Worm (Caenorhabditis elegans): ENCODE measurements around the gene srw-6.

The srw-6 gene

DNA sequence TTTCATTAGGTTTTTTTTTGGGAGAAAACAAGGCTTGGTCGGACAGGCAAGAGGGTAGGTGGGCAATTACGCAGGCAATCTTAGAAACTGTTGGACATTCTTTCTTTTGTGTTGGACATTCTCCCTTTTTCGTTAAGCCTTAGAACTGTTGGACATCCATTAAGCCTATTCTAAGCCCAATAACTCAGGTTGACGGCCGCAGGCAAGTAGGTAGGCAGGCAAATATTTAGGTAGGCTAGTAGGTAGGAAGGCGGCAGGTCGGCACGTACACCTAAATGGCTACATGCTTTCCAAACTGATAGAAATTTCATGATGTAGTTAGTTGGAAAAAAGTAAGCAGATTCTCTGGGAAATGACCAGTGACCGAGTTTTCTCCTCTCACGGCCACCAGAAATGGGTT, 23.7 kb downstream of the srw-6 start:
- TF ChIP-seq B0310.2 (tag; optimal IDR thresholded peaks at IDR 0.05) (no peak), flt-1 (GFP tag; IDR thresholded peaks at IDR 0.05) (no peak), ceh-36 (tag; optimal IDR thresholded peaks at IDR 0.05) (no peak), tra-4 (tag; optimal IDR thresholded peaks at IDR 0.05) (no peak), F13C5.2 (tag; optimal IDR thresholded peaks at IDR 0.05) (no peak), tbx-37 (GFP tag; conservative IDR thresholded peaks at IDR 0.05) (no peak), ceh-13 (GFP tag; optimal IDR thresholded peaks at IDR 0.05) (no peak), sea-1 (GFP tag; conservative IDR thresholded peaks at IDR 0.05) (no peak)

DNA sequence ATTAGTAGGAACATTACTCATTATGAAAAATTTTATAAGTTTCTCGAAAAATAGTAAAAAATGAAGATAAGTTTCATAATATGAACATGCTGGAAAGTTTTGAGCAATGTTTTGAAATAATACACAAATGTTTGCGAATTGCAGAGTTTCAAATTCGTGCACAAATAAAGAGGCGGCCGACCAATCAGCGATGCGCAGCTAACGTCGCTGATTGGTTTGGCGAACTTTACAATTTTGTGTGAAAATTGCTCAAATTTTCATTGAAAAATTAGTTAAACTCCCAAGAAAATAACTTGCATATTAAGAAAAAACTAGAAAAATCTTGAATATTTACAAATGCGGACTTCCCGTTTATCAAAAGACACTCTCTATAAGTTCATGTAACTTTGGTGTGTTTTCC, 24.2 kb downstream of the srw-6 start:
- TF ChIP-seq flt-1 (GFP tag; IDR thresholded peaks at IDR 0.05) (no peak), ceh-36 (tag; optimal IDR thresholded peaks at IDR 0.05) (no peak), hmg-4 (GFP tag; optimal IDR thresholded peaks at IDR 0.05) (no peak), ceh-13 (GFP tag; optimal IDR thresholded peaks at IDR 0.05) (no peak), F13C5.2 (tag; optimal IDR thresholded peaks at IDR 0.05) (no peak), hnd-1 (tag; optimal IDR thresholded peaks at IDR 0.05) (no peak), aly-1 (tag; optimal IDR thresholded peaks at IDR 0.05) (no peak), ets-7 (tag; optimal IDR thresholded peaks at IDR 0.05) (no peak), tbx-37 (GFP tag; conservative IDR thresholded peaks at IDR 0.05) (no peak), ama-1 (optimal IDR thresholded peaks at IDR 0.05) (no peak), pes-1 (GFP tag; IDR thresholded peaks at IDR 0.05) (no peak), tbx-11 (GFP tag; IDR thresholded peaks at IDR 0.05) (no peak), B0310.2 (tag; optimal IDR thresholded peaks at IDR 0.05) (no peak), tra-4 (tag; optimal IDR thresholded peaks at IDR 0.05) (no peak), hmbx-1 (tag; optimal IDR thresholded peaks at IDR 0.05) (no peak), scrt-1 (GFP tag; IDR thresholded peaks at IDR 0.05) (no peak), sea-1 (GFP tag; conservative IDR thresholded peaks at IDR 0.05) (no peak)

DNA sequence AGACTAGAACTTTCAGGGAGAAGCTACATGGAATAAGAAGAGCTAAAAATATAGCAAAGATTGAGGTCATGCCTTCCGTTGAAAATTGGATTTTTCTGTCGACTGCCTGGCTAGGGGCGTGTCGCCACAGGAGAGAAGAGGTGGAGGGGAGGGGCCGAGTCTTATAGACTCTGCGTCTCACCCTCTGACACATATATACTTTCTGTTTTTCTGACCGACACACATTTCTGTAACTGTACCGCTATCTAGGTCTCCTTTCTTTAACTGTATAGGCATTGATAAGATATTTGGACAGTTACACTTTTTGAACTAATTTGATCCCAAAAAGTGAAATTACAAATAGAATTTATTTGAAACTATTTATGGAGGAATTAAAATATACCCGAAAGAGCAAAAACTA, 33.0 kb downstream of the srw-6 start:
- TF ChIP-seq sea-1 (GFP tag; conservative IDR thresholded peaks at IDR 0.05) (no peak), tbx-11 (GFP tag; IDR thresholded peaks at IDR 0.05) (no peak), B0310.2 (tag; optimal IDR thresholded peaks at IDR 0.05) (no peak), ets-7 (tag; optimal IDR thresholded peaks at IDR 0.05) (no peak), flt-1 (GFP tag; IDR thresholded peaks at IDR 0.05) (no peak), aly-1 (tag; optimal IDR thresholded peaks at IDR 0.05) (no peak), pes-1 (GFP tag; IDR thresholded peaks at IDR 0.05) (no peak), hmg-4 (GFP tag; optimal IDR thresholded peaks at IDR 0.05) (no peak), hnd-1 (tag; optimal IDR thresholded peaks at IDR 0.05) (no peak), hmbx-1 (tag; optimal IDR thresholded peaks at IDR 0.05) (no peak), F13C5.2 (tag; optimal IDR thresholded peaks at IDR 0.05) (no peak), ama-1 (optimal IDR thresholded peaks at IDR 0.05) (no peak), ceh-13 (GFP tag; optimal IDR thresholded peaks at IDR 0.05) (no peak), tra-4 (tag; optimal IDR thresholded peaks at IDR 0.05) (no peak), scrt-1 (GFP tag; IDR thresholded peaks at IDR 0.05) (no peak), ceh-36 (tag; optimal IDR thresholded peaks at IDR 0.05) (no peak), tbx-37 (GFP tag; conservative IDR thresholded peaks at IDR 0.05) (no peak)

DNA sequence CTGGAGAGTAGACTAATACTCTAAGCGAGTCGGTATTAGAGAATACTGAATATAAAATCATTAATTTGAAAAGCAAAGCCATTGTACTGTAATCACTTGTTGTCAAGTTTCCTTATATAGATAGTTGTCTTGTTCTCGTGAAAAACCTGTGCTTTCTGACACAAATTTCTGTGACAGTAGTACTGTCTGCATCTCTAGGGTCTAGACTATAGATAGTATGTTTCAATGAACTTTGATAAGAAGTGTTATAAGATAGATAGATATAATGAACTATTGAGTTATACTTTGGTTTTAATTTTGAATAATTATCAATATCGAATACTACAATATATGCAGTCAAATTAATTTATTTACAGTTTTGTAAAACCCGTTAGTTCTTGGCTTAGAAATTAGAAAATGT, 35.5 kb downstream of the srw-6 start, which contains the start of gene ugt-32:
Gene ugt-32 (minus strand): TSS at position 82 of the 400 bp plus-strand sequence.
- TF ChIP-seq flt-1 (GFP tag; IDR thresholded peaks at IDR 0.05) (no peak), ets-7 (tag; optimal IDR thresholded peaks at IDR 0.05) (no peak), hnd-1 (tag; optimal IDR thresholded peaks at IDR 0.05) (no peak), ceh-13 (GFP tag; optimal IDR thresholded peaks at IDR 0.05) (no peak), aly-1 (tag; optimal IDR thresholded peaks at IDR 0.05) (no peak), hmbx-1 (tag; optimal IDR thresholded peaks at IDR 0.05) (no peak), ama-1 (optimal IDR thresholded peaks at IDR 0.05) (no peak), pes-1 (GFP tag; IDR thresholded peaks at IDR 0.05) (no peak), sea-1 (GFP tag; conservative IDR thresholded peaks at IDR 0.05) (no peak), tbx-11 (GFP tag; IDR thresholded peaks at IDR 0.05) (no peak)

DNA sequence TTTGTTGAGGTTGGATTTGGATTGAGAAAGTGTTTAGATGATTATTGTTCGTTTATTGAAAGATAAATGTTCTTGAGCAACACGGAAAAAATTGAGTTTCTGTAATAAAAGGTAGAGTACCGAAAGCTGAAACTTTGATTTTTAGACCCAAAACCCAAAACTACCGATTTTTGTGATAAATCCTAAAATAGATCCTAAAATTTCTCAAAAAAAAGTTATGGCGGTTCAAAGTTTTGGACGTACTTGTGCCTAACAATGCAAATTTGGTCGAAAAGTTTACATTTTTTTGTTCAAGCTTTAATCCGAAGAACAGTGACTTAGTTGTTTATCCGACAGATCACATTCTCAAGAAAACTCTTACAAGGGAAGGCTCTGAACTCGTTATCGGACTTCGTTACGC, 38.8 kb downstream of the srw-6 start, which contains the start of gene nhr-185:
Gene nhr-185 (minus strand): TSS at position 101 of the 400 bp plus-strand sequence.
- TF ChIP-seq ama-1 (optimal IDR thresholded peaks at IDR 0.05): no peak
- no peak for TF ChIP-seq hnd-1 (tag; optimal IDR thresholded peaks at IDR 0.05)
- no peak for TF ChIP-seq sea-1 (GFP tag; conservative IDR thresholded peaks at IDR 0.05)
- no peak for TF ChIP-seq B0310.2 (tag; optimal IDR thresholded peaks at IDR 0.05)
- no peak for TF ChIP-seq tra-4 (tag; optimal IDR thresholded peaks at IDR 0.05)
- TF ChIP-seq hmg-4 (GFP tag; optimal IDR thresholded peaks at IDR 0.05): no peak
- no peak for TF ChIP-seq aly-1 (tag; optimal IDR thresholded peaks at IDR 0.05)
- TF ChIP-seq ceh-36 (tag; optimal IDR thresholded peaks at IDR 0.05): no peak
- no peak for TF ChIP-seq tbx-37 (GFP tag; conservative IDR thresholded peaks at IDR 0.05)
- TF ChIP-seq tbx-11 (GFP tag; IDR thresholded peaks at IDR 0.05): no peak
- no peak for TF ChIP-seq pes-1 (GFP tag; IDR thresholded peaks at IDR 0.05)
- no peak for TF ChIP-seq F13C5.2 (tag; optimal IDR thresholded peaks at IDR 0.05)
- TF ChIP-seq ceh-13 (GFP tag; optimal IDR thresholded peaks at IDR 0.05): no peak

DNA sequence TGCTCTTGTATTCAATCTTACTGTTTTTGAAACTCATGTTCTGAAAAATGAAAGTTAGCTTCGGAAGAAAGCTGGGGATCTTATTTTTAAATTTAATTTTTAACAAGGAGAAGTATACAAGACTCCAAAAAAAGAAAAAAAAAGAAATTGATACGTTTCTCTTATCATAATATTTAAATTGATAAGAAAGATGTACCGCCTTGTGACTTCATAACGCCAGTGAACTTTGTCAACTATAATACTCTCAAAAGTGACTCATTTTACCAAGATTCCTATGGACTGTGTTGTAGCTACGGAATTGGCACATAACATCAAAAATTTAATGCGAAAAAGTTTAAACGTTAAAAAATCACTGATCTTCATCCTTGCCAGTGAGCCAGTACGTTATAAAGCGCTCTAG, 43.3 kb downstream of the srw-6 start:
- TF ChIP-seq hmbx-1 (tag; optimal IDR thresholded peaks at IDR 0.05) (no peak), pes-1 (GFP tag; IDR thresholded peaks at IDR 0.05) (no peak), ama-1 (optimal IDR thresholded peaks at IDR 0.05) (no peak), scrt-1 (GFP tag; IDR thresholded peaks at IDR 0.05) (no peak), tbx-11 (GFP tag; IDR thresholded peaks at IDR 0.05) (no peak), ceh-13 (GFP tag; optimal IDR thresholded peaks at IDR 0.05) (no peak), B0310.2 (tag; optimal IDR thresholded peaks at IDR 0.05) (no peak), sea-1 (GFP tag; conservative IDR thresholded peaks at IDR 0.05) (no peak), hnd-1 (tag; optimal IDR thresholded peaks at IDR 0.05) (no peak), aly-1 (tag; optimal IDR thresholded peaks at IDR 0.05) (no peak), hmg-4 (GFP tag; optimal IDR thresholded peaks at IDR 0.05) (no peak), flt-1 (GFP tag; IDR thresholded peaks at IDR 0.05) (no peak), ets-7 (tag; optimal IDR thresholded peaks at IDR 0.05) (no peak), ceh-36 (tag; optimal IDR thresholded peaks at IDR 0.05) (no peak), F13C5.2 (tag; optimal IDR thresholded peaks at IDR 0.05) (no peak), tra-4 (tag; optimal IDR thresholded peaks at IDR 0.05) (no peak), tbx-37 (GFP tag; conservative IDR thresholded peaks at IDR 0.05) (no peak)

DNA sequence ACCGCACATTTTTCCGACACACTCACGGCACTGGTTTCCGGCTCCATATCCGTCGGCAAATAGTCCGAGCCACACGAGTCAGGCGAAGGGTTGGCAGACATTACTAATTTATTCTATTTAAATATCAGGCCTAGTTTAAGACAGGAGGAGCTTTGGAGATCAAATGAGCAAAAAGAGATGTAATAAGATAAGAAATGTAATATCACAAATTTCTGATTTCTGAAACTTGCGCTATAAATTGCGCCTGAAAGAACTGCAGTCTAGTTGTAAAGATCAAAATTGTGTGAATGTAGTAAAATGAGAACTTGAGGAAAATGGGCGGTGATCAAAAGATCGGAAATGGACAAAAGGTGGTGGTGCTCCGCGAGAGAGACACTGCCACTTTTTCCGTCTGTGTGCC, 46.4 kb downstream of the srw-6 start, which contains the start of gene nhr-186:
Gene nhr-186 (minus strand): TSS at position 101 of the 400 bp plus-strand sequence.
- TF ChIP-seq ceh-13 (GFP tag; optimal IDR thresholded peaks at IDR 0.05) (no peak), B0310.2 (tag; optimal IDR thresholded peaks at IDR 0.05) (no peak), hmbx-1 (tag; optimal IDR thresholded peaks at IDR 0.05) (no peak), tbx-11 (GFP tag; IDR thresholded peaks at IDR 0.05) (no peak), ceh-36 (tag; optimal IDR thresholded peaks at IDR 0.05) (no peak)

Data from whole organism, early embryonic.